Fruit fly (Drosophila melanogaster) S2 (cell line): ENCODE data around the gene ImpE2.

ENCODE experiments used
- CG8478 ChIP-seq: fragments of >200 bp; optimal IDR thresholded peaks from 2 replicates; lab custom pipeline; 2018
- CTCF ChIP-seq, 2 experiments: fragments of >200 bp; optimal IDR thresholded peaks; 2 replicates each; lab custom pipeline; 2018

ImpE2 gene

DNA sequence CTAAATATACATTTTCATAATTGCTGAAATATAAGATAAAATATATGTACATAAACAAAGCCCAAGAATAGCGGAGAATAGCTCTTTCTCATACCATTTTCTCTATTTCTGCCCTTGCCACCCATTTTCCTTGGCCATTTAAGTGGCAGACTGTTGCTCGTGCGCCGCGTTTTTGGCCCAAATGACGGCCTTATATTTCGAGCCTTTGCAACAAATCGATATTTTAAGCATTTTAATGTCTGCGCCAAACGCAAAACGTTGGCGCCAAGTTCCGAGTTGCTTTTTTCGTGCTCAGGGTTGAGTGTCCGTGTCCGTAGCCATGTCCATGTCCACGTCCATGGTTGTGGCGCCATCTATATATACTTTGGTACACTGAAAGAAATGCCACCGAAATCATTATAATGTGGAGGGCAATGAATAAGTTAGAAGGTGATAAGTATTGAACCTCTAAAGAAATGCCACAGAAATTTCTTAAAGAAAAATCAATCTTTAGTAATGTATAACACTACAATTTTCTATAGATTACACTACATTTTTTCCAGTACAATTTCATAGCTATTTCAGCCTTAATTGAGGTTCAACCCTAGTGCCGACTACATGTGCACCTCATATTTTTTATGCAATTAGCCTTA, 20.2 kb downstream of the ImpE2 start:
- TF ChIP-seq CTCF (optimal IDR thresholded peaks at IDR 0.05; lab: Kevin White, UChicago) (peak in 1 of 2 experiments; percentile 10), CG8478 (lab: Kevin White, UChicago) (no peak)

DNA sequence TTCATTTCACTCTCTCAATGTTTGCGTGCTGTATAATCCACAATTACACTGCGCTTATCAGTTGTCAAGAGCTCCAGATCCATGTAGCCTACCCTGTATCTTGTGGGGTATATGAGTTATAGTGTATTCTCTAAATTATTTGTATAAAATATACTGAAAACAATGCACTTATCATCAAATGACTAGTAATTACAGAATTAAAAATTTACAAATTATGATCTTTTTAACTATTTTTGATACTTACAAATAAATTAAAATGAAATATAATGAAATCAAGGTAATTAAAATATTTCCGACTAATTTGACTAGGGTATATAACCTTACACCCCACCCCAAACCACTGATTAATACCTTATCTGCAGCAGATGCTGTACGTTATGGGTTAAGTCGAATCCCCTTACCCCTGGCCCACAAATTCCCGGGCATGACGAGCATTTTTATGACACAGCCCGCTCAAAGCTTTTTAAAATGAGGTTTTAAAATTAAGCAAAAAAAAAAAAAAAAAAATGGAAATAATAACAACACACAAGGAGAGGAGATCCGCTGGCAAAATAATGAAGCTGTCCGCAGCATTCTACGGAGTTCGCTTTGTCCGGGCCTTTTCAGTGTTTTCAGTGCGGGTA, 27.3 kb downstream of the ImpE2 start:
- no peak for TF ChIP-seq CG8478 (lab: Kevin White, UChicago)
- TF ChIP-seq CTCF (optimal IDR thresholded peaks at IDR 0.05; lab: Kevin White, UChicago): no peak

dm6 chr3L:3484553-3484952, 27.9 kb downstream of the ImpE2 start, which contains the start of gene CG43074:
Gene CG43074, minus strand, starts transcription at chr3L:3484653.
- TF ChIP-seq CG8478 (lab: Kevin White, UChicago): no peak
- TF ChIP-seq CTCF (optimal IDR thresholded peaks at IDR 0.05; lab: Kevin White, UChicago): no peak

- TF ChIP-seq CG8478 (lab: Kevin White, UChicago) (no peak), CTCF (optimal IDR thresholded peaks at IDR 0.05; lab: Kevin White, UChicago) (no peak)
These were observed 32.9 kb downstream of the ImpE2 start for dm6 chr3L:3479551-3479950.

DNA sequence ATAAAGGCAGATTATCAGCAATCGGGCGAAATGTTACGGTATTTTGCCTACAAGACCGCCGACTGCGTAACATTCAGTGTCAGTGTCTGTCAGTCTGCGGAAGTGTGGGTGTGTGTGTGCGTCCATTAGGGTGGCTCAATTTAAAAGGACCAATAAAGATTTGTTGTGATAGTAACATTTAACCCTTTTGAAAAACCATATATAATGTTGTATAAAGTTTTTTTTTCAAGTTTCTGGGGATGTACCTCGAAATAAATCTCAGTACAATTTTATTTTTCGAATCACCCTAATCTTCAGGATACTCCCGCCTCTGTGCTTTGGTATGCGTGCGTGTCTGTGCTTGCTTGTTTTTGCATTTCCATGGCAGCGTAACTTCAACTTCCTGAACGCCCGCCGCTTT, 39.7 kb downstream of the ImpE2 start:
- TF ChIP-seq CTCF (optimal IDR thresholded peaks at IDR 0.05; lab: Kevin White, UChicago) (no peak), CG8478 (lab: Kevin White, UChicago) (no peak)

- peak in 1 of 2 experiments; percentile 9 for TF ChIP-seq CTCF (optimal IDR thresholded peaks at IDR 0.05; lab: Kevin White, UChicago)
- TF ChIP-seq CG8478 (lab: Kevin White, UChicago): no peak
These were observed 40.4 kb downstream of the ImpE2 start, which contains the start of the genes CG32267 and CG42324 for dm6 chr3L:3472063-3472528. Gene CG32267, minus strand, starts transcription at chr3L:3472113. Gene CG42324, plus strand, starts transcription at chr3L:3472447.

dm6 chr3L:3471174-3471573, 41.3 kb downstream of the ImpE2 start, which contains the start of gene CG14971:
Gene CG14971, minus strand, starts transcription at chr3L:3471309.
- TF ChIP-seq CG8478 (lab: Kevin White, UChicago) (no peak), CTCF (optimal IDR thresholded peaks at IDR 0.05; lab: Kevin White, UChicago) (peak in 1 of 2 experiments; percentile 27)

dm6 chr3L:3469709-3470108, 42.8 kb downstream of the ImpE2 start:
- TF ChIP-seq CTCF (optimal IDR thresholded peaks at IDR 0.05; lab: Kevin White, UChicago) (no peak), CG8478 (lab: Kevin White, UChicago) (no peak)

DNA sequence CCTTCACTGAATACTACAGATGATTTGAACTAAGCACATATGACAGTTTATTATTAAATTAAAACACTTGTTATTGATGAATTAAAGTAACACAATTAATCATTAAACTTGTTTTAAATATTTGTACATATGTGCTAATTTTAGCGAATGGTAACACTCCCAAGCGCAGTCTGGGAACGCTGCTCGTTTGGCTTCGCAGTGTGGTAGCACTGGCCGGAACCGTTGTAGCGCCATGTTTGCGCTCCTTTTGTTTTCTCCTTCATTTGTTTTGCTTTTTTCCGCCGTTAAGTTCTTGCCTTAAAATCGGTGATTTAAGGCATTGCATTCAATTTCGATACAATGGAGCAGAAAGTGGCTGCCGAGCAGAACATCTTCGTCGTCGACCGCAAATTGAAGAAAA, 46.3 kb downstream of the ImpE2 start, which contains the start of gene CycJ:
TSS of gene CycJ (plus strand) at position 229 of the 400 bp plus-strand sequence.
- TF ChIP-seq CG8478 (lab: Kevin White, UChicago) (no peak), CTCF (optimal IDR thresholded peaks at IDR 0.05; lab: Kevin White, UChicago) (no peak)

DNA sequence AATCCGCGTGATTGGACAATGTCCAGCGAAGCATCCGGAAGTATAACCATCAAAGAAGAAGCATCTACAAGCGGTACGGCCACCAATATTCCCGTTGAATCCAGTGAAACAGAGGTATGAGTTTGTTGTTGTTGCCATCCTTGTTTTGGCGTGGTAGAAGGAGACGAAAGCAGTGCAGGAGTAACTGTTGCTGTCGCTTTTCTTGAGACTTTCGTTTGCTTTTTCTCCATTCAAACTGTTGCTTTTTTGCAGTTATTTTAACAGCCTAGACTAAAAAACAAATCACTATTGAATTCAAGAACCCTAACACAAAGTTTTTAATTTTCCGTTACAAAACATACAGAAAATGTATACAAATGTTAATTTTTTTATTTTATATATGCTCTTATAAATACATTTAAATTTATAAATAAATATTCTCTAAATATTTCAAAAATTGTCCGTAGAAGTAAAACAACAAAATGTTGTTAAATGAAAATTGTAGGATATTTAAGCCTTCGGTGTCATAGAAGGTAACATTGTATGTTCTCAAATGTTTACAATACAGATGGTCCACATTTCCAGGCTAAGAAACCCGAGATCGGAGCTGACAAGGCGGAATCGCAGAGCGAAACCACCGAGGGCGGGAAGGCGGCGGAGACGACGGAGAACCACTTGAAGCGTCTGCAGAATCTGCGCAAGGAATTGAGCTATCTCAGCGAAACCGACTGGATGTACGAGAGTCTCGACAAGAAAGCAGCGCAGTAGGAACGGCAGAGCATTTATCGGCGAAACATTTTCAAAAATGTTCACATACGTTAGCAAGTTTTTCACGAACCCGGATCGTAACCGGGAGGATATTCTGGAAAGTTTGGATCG, 50.7 kb downstream of the ImpE2 start:
- TF ChIP-seq CG8478 (lab: Kevin White, UChicago) (no peak), CTCF (optimal IDR thresholded peaks at IDR 0.05; lab: Kevin White, UChicago) (no peak)

DNA sequence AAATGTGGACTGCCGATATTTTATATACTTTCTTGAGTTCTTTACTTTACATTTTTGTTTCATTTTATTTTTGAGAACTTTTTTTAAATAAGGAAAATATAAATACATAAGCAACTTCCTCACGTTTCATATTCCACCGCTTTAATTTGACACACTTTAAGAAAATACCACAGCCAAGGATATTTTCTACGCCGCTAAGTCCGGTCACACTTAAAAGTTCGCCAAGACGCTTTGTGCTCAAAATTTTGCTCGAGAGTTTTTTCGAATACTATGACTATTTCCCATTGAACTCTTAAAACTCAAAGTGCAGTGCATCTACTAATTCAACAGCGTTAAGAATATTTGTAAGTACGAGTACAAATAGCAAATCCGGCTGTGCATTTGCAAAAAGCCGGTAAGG, 51.4 kb downstream of the ImpE2 start, which contains the start of the genes CG46463 and armi:
TSS of gene CG46463 (plus strand) at position 197 of the 400 bp plus-strand sequence.
TSS of gene armi (plus strand) at position 199 of the 400 bp plus-strand sequence.
- no peak for TF ChIP-seq CTCF (optimal IDR thresholded peaks at IDR 0.05; lab: Kevin White, UChicago)
- no peak for TF ChIP-seq CG8478 (lab: Kevin White, UChicago)
